Fruit fly (Drosophila melanogaster) S2 (cell line): ENCODE data around the gene CG13086.
A peak's percentile ranks its signal among the peaks of the same experiment; 100 is the strongest.

Source experiments
- CG8478 ChIP-seq: fragments of >200 bp; optimal IDR thresholded peaks from 2 replicates; lab custom pipeline; 2018
- CTCF ChIP-seq, 2 experiments: fragments of >200 bp; optimal IDR thresholded peaks; 2 replicates each; lab custom pipeline; 2018

Gene CG13086

DNA sequence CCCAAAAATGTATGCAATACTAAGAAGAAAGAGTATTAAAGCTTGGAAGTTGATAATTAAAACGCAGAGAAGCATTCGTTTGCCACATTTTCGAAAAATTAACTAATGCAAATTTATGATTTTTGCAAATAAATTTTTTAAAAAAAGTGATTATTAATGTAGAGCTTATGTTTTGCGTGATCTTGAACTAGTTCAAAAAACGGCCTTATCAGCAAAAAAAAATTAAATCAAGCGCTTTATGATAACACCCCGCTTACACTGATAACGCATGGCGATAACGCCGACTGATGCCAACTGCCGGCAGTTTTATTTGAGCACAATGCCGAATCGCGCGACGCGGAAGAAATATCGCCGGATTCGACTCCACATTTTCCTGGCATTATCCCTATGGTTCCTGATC, at the start of gene CG13086:
CG13086 (plus strand) TSS at position 301 of the 400 bp plus-strand sequence.
- no peak for TF ChIP-seq CG8478 (lab: Kevin White, UChicago)
- TF ChIP-seq CTCF (optimal IDR thresholded peaks at IDR 0.05; lab: Kevin White, UChicago): no peak

DNA sequence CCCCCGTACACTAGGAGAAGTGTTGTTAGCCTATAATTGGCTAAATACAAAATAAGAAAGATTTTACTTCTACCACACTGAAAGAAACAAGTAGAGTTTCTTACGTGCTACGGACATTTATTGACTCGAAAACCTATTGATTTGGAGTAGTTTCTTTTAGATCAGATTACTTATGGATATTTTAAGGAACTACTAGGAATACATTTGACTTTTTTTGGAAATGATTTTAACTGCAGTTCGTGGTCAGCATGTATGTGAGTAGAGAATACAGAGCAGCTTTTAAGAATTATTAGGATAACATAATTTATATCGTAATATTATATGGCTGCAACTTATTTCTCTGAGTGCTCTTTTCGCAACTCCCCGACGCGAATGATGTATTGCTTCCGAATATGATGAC, 49.6 kb upstream of the CG13086 start:
- TF ChIP-seq CTCF (optimal IDR thresholded peaks at IDR 0.05; lab: Kevin White, UChicago) (no peak), CG8478 (lab: Kevin White, UChicago) (no peak)

DNA sequence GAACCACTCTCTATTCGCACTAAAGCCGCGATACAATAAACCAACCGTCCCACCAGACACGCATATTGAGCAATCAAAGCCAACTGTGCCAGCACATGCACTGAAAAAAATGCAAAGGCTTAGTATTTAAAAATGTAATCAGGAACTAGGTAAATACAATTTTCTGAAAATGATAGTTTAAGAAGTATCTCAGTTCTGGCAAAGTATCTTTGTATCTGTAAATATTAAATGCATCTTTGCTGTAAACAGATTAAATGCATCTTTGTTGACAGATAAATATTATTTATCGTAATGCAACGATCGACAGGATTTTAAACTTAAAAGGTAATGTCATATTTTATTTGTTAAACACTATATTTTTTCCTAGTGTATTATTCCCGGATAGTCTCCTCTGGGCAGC, 46.4 kb upstream of the CG13086 start:
- no peak for TF ChIP-seq CG8478 (lab: Kevin White, UChicago)
- no peak for TF ChIP-seq CTCF (optimal IDR thresholded peaks at IDR 0.05; lab: Kevin White, UChicago)

DNA sequence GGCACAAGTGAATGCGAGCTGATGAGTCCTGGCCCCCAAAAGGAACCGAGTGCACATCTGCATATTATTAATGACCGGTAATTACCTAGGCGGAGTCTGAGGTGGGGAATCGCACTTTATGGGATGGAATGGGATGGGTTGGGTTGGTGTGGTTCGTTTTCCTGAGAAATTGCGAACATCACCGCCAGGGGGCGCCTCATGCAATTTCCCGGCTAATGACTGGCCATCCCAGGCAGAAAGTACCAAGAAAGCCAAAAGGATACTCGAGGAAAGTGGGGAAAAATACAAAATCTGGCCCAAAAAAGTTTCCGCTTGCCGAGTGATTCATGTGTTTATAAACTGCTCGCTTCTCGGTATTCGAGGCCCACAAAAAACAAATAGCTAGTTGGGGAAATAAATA, 44.8 kb upstream of the CG13086 start:
- TF ChIP-seq CTCF (optimal IDR thresholded peaks at IDR 0.05; lab: Kevin White, UChicago): peak; percentile 82 to 86
- TF ChIP-seq CG8478 (lab: Kevin White, UChicago): no peak

DNA sequence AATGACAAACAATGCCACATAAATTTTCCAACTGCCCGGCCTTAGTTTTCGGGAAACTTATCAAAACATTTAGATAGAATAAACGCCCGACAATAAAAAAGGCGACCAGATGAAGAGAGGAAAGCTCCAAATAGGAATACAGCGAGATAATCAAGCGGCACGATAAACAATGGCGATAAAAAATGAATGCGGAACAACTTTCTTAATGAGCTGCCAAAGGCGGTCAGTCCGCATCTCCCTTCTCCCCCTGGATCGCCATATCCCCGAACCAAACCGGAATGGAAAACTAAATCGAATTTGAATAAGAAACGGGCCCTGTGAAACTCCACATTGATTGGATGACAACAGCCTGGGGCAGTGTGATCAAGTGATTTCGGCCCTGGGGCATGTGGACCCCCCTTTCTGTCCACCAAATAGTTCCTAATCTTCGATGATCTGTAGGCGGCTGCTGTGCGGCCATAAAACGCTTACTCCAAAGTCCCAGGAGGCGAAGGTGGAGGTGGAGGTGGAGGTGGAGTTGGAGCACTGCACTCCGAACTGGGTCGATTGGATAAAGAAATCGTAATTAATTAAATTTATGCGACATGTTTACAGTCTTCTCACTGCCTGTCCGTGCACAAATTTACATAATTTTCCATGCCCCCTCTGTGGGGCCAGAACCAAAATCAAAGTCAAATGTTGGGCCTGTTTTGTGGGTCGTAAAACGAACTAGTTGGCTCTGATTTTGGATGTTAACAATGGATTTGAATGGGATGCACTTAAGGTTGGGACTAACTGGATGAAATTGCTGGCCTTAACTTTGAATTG, 43.2 kb upstream of the CG13086 start:
- TF ChIP-seq CG8478 (lab: Kevin White, UChicago): no peak
- TF ChIP-seq CTCF (optimal IDR thresholded peaks at IDR 0.05; lab: Kevin White, UChicago): no peak

DNA sequence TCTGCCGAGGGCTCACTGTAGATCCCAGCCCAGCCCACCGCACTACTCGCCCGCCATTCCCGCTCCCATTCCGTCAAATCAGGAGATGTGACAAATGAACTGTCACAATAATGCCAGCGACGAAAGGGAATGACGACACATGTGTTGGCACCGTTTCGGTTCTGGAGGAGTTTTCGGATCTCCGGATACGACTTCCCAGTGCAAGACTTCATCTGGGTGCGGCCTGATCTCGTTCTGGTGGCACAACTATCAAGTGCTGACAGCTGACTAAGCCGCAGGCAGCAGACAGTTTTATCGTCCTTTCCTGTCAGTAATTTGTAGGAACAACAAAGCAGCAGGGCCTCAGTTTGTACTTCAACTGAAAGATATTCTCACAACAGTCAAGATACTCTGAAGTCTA, 41.4 kb upstream of the CG13086 start:
- TF ChIP-seq CG8478 (lab: Kevin White, UChicago) (no peak), CTCF (optimal IDR thresholded peaks at IDR 0.05; lab: Kevin White, UChicago) (no peak)

DNA sequence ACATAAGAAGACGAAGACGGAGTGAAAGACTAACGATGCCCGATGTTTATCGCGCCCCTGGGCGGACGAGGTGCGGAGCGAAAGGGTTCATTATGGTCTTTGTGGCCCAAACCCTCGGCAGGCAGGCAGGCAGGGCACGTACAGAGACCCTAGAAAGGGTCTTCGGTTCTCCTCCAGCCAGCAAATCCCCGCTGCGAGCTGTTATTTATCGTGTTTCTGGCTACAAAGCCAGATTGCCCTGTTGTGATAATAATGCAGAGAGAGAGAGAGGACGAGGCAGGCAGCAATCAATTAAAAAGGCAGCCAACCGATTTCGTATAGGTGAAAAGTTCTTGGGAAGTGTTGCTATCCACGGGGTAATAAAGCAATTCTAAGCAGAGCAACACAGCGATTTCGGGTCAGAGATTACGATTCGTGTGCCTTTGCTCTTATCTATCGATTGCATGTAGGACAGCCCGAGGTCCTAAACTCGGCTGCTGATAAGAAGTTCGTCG, 40.6 kb upstream of the CG13086 start:
- TF ChIP-seq CTCF (optimal IDR thresholded peaks at IDR 0.05; lab: Kevin White, UChicago): no peak
- no peak for TF ChIP-seq CG8478 (lab: Kevin White, UChicago)

DNA sequence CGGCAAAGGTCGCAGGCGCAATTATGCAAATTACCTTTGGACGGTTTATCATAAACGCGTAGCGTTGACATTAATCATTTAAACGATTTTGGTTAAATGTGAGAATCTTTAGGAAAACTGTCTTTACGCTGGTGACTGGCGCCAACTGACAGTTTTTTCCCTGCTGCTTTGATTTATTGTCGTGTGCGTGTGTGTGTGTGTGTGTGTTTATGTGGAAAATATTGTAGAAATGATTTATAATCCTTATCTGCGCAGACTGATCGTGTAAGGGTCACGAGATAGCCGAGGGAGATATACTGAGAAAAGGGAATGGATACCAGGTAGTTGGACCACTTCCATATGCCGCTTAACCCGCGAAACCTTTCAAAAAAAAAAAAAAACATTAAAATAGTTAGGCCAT, 39.4 kb upstream of the CG13086 start:
- TF ChIP-seq CG8478 (lab: Kevin White, UChicago) (no peak), CTCF (optimal IDR thresholded peaks at IDR 0.05; lab: Kevin White, UChicago) (no peak)

DNA sequence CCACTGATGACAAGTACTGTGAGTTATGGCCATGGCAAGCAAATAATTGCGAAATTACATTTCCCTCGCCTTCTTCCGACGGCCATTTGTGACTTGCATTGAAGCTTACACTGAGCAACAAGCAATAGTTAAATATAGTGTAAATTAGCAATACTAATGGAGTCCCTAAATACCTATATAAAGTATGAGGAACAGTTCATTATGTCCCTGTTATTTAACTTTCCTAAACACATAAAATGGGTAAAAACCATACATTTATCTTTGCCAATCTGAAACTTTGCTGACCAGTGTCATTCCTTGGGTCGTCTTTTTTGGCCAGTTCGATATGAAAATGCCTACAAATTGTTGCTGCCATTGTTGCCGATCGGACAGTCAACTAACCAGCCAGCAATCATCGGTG, 38.8 kb upstream of the CG13086 start:
- TF ChIP-seq CTCF (optimal IDR thresholded peaks at IDR 0.05; lab: Kevin White, UChicago) (no peak), CG8478 (lab: Kevin White, UChicago) (no peak)

DNA sequence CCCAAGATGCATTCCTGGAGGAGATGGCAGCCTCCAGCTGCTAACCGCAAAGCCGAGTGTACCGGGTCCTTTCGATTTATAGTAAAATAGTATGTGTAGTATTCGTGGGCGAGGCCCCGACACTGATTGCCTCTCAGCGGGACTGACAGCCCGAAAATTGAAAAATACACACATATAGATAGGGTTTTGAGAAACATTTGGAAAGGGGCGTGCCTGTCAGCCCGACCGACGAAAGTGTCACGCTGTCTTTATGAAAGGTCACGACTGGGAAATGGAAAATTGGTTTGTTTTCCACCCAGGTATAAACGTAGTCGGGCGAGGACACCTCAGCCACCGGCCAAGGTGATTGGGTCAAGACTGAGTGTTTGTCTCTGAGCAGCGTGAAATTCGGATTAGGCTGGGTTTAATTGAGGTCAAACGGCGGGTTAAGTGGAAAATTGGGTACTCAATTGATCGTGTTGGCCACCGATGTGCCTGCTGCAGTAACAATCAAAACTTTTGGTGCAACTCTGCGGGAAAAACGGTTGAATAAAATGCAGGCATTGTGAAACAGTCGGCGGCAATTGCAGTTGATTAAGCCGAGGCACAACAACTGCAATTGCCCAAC, 37.3 kb upstream of the CG13086 start:
- TF ChIP-seq CTCF (optimal IDR thresholded peaks at IDR 0.05; lab: Kevin White, UChicago) (no peak), CG8478 (lab: Kevin White, UChicago) (no peak)

DNA sequence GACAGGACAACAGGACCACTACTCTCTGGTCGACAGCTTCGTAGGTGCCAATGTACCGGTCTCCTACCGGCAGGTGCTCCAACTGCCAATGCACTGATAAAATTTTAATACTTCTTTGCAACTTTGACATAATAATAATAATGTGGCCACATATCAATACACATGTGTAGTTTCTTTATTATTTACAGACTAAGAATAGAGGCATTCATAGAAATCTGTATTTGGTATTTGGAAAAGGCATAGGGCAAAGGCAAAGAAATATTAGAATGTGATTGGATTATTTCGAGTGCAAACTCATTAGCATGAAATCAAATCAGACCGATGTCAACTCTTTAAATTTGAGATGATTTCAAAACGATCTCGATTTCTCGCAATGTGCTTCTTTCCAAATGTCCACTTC, 36.3 kb upstream of the CG13086 start:
- no peak for TF ChIP-seq CG8478 (lab: Kevin White, UChicago)
- no peak for TF ChIP-seq CTCF (optimal IDR thresholded peaks at IDR 0.05; lab: Kevin White, UChicago)

DNA sequence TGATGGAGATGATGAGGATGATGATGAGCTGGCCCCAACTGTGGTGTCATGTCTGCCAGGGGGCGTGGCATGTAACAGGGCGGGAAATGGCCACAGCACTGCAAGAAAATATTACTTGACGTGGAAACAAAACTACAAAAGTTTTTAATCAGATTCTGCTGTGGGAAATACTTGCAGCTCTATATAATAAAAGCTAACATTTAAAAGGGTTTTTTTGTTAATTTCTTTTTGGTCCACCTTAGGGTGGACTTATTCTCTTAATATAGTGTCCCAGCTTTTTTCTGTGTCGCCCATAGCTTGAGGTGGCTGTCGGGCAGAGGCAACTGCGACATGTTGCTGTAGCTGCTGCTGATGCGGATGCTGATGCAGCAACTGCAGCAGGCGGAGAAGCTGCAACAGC, 35.6 kb upstream of the CG13086 start:
- TF ChIP-seq CTCF (optimal IDR thresholded peaks at IDR 0.05; lab: Kevin White, UChicago) (no peak), CG8478 (lab: Kevin White, UChicago) (no peak)

DNA sequence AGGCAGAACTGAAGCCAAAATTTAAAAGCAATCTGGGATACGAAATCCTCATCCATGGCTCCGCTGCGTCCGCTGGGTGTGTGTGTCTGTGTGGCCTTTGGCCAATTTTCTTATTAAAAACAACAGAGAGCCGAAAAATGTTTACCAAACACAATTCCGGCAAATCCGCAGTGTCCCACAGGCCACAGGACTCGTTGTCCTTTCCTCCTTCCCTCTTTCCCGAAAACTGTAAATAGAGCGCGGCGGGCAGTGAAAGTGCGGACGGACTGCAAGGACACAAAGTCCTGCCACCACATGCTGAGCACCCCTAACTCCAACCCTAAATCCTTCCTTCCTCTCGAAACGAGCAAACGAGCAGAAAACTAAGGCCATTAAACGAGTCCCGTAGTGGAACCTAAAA, 30.2 kb upstream of the CG13086 start:
- TF ChIP-seq CTCF (optimal IDR thresholded peaks at IDR 0.05; lab: Kevin White, UChicago) (no peak), CG8478 (lab: Kevin White, UChicago) (no peak)

DNA sequence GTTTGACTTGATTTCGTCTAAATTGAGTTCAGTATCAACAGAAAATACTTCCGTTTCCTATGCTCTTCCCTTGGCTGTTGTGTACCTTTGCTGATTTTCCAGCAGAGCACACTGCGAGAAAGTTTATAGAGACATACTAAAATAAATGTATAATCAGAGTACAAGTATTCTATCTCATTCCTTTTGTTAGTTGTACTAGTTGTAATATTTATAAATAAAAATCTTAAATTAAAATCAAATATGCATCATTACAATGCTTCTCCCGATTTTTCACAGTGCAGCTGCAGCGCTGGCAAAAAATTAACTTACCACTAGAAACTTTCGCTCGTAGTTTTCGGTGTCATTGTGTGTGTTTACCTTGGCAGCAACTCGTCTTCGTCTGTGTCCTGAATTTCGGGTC, 29.1 kb upstream of the CG13086 start:
- TF ChIP-seq CTCF (optimal IDR thresholded peaks at IDR 0.05; lab: Kevin White, UChicago) (no peak), CG8478 (lab: Kevin White, UChicago) (no peak)

DNA sequence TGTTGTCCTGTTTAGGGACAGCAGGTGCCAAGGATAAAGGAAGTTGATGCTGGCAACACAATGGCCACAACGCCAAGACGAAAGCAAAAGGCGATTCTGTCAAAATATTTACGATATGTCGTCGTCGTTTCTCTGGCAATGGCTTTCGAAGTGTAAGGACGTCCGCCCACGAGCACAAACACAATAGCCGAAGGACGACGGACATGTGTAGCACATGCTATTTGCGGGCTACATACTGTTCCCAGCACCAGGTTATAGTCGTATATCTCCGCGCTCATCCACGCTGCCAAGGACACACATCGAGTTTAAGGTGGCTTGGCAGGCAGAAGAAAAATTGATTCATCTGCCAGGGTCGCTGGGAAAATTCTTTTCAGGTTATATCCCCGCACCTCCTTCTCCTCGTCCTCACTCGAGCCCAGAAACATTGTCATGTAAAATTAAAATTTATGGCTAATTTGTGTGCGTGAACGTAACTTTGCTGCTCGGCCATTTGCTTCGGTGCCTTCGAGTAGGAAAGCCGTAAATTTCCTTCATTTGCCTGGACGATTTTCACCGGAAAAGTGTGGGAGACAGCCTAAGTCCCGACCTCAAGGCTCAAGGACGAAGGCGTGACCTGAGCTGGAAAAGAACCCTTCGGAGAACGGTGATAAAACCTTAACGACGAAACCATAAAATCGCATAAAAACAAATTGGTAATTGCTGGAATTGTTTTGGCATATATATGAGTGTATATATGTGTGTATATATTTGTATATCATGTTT, 26.0 kb upstream of the CG13086 start:
- TF ChIP-seq CG8478 (lab: Kevin White, UChicago) (no peak), CTCF (optimal IDR thresholded peaks at IDR 0.05; lab: Kevin White, UChicago) (no peak)
